Fruit fly (Drosophila melanogaster) whole organism, embryonic: ENCODE measurements around the gene fru.

Experiments used
- Aef1 ChIP-seq: fragments of 200-800 bp; sonication (Bioruptor generic); IDR thresholded peaks from 3 replicates; pipeline ENCODE4 v1.3.6; 2022; ENCODE audit warnings: missing biosample characterization, missing genetic modification characterization
- Atf-2 ChIP-seq: fragments of 200-800 bp; sonication (Bioruptor generic); optimal IDR thresholded peaks from 2 replicates; lab custom pipeline; 2016; ENCODE audit warnings: missing biosample characterization, missing genetic modification characterization
- CG10462 ChIP-seq: fragments of 200-800 bp; sonication (Bioruptor generic); optimal IDR thresholded peaks from 2 replicates; lab custom pipeline; 2016; ENCODE audit warnings: missing biosample characterization, missing genetic modification characterization
- CG11247 ChIP-seq: fragments of 200-800 bp; sonication (Bioruptor generic); IDR thresholded peaks from 2 replicates; pipeline ENCODE4 v1.3.6; 2022; ENCODE audit warnings: missing biosample characterization, missing genetic modification characterization
- CG12071 ChIP-seq: fragments of 200-800 bp; sonication (Bioruptor generic); optimal IDR thresholded peaks from 3 replicates; lab custom pipeline; 2018; ENCODE audit warnings: missing biosample characterization, mild to moderate bottlenecking, missing genetic modification characterization
- CG12104 ChIP-seq: fragments of 200-800 bp; sonication (Bioruptor generic); optimal IDR thresholded peaks from 3 replicates; lab custom pipeline; 2016; ENCODE audit warnings: missing biosample characterization, missing genetic modification characterization
- CG12219 ChIP-seq: fragments of 200-800 bp; sonication (Bioruptor generic); optimal IDR thresholded peaks from 3 replicates; lab custom pipeline; 2018; ENCODE audit warnings: missing biosample characterization, mild to moderate bottlenecking, missing genetic modification characterization
- CG13424 ChIP-seq: fragments of 200-800 bp; sonication (Bioruptor generic); optimal IDR thresholded peaks from 2 replicates; lab custom pipeline; 2019; ENCODE audit warnings: missing biosample characterization, mild to moderate bottlenecking, missing genetic modification characterization, moderate library complexity
- CG14710 ChIP-seq: fragments of 200-800 bp; sonication (Bioruptor generic); optimal IDR thresholded peaks from 3 replicates; lab custom pipeline; 2019; ENCODE audit warnings: missing biosample characterization, mild to moderate bottlenecking, missing genetic modification characterization, moderate library complexity
- CG15073 ChIP-seq: fragments of 200-800 bp; sonication (Bioruptor generic); optimal IDR thresholded peaks from 2 replicates; lab custom pipeline; 2016; ENCODE audit warnings: missing biosample characterization, missing genetic modification characterization
- CG16815 ChIP-seq: fragments of 200-800 bp; sonication (Bioruptor generic); optimal IDR thresholded peaks from 3 replicates; lab custom pipeline; 2017; ENCODE audit warnings: missing biosample characterization, mild to moderate bottlenecking, missing genetic modification characterization
- CG17612 ChIP-seq: fragments of 200-800 bp; sonication (Bioruptor generic); IDR thresholded peaks from 2 replicates; pipeline ENCODE4 v1.3.6; 2022; ENCODE audit warnings: missing biosample characterization, missing genetic modification characterization
- CG17912 ChIP-seq: fragments of 200-800 bp; sonication (Bioruptor generic); optimal IDR thresholded peaks from 2 replicates; lab custom pipeline; 2018; ENCODE audit warnings: missing biosample characterization, mild to moderate bottlenecking, missing genetic modification characterization
- CG4282 ChIP-seq: fragments of 200-800 bp; sonication (Bioruptor generic); optimal IDR thresholded peaks from 2 replicates; lab custom pipeline; 2016; ENCODE audit warnings: missing biosample characterization, missing genetic modification characterization
- CG4360 ChIP-seq: fragments of 200-800 bp; sonication (Bioruptor generic); IDR thresholded peaks from 2 replicates; pipeline ENCODE4 v1.3.6; 2022; ENCODE audit warnings: missing biosample characterization, missing genetic modification characterization
- CG6654 ChIP-seq: fragments of 200-800 bp; sonication (Bioruptor generic); optimal IDR thresholded peaks from 2 replicates; lab custom pipeline; 2017; ENCODE audit warnings: missing biosample characterization, mild to moderate bottlenecking, missing genetic modification characterization
- CG6765 ChIP-seq: fragments of 200-800 bp; sonication (Bioruptor generic); optimal IDR thresholded peaks from 3 replicates; lab custom pipeline; 2017; ENCODE audit warnings: missing biosample characterization, mild to moderate bottlenecking, missing genetic modification characterization
- CG7839 ChIP-seq: fragments of 200-800 bp; sonication (Bioruptor generic); optimal IDR thresholded peaks from 3 replicates; lab custom pipeline; 2018; ENCODE audit warnings: missing biosample characterization, mild to moderate bottlenecking, missing genetic modification characterization, moderate library complexity
- CG7987 ChIP-seq: fragments of 200-800 bp; sonication (Bioruptor generic); optimal IDR thresholded peaks from 2 replicates; lab custom pipeline; 2018; ENCODE audit warnings: missing biosample characterization, mild to moderate bottlenecking, missing genetic modification characterization, moderate library complexity
- CG8388 ChIP-seq: fragments of 200-800 bp; sonication (Bioruptor generic); optimal IDR thresholded peaks from 2 replicates; lab custom pipeline; 2019; ENCODE audit warnings: missing biosample characterization, mild to moderate bottlenecking, missing genetic modification characterization, moderate library complexity
- CG8478 ChIP-seq: fragments of >200 bp; optimal IDR thresholded peaks from 2 replicates; lab custom pipeline; 2018
- CG8765 ChIP-seq: fragments of 200-800 bp; sonication (Bioruptor generic); IDR thresholded peaks from 2 replicates; pipeline ENCODE4 v1.3.6; 2022; ENCODE audit warnings: missing biosample characterization, missing genetic modification characterization
- CrebB ChIP-seq: fragments of 200-800 bp; sonication (Bioruptor generic); optimal IDR thresholded peaks from 3 replicates; lab custom pipeline; 2018; ENCODE audit warnings: missing biosample characterization, mild to moderate bottlenecking, missing genetic modification characterization
- D ChIP-seq, 2 experiments: fragments of 200-800 bp in 1 of 2; fragments of >200 bp in 1 of 2; sonication (Bioruptor generic) in 1 of 2; optimal IDR thresholded peaks; 2 replicates in 1 of 2; 3 replicates in 1 of 2; lab custom pipeline; 2017; ENCODE audit warnings: mild to moderate bottlenecking in 1 of 2, missing biosample characterization in 1 of 2, missing genetic modification characterization in 1 of 2, missing genetic modification reagents in 1 of 2
- Dad ChIP-seq: fragments of 200-800 bp; sonication (Bioruptor generic); optimal IDR thresholded peaks from 3 replicates; lab custom pipeline; 2016; ENCODE audit warnings: missing biosample characterization, missing genetic modification characterization
- Dbx ChIP-seq: fragments of 200-800 bp; sonication (Bioruptor generic); IDR thresholded peaks from 3 replicates; pipeline ENCODE4 v1.3.6; 2022; ENCODE audit warnings: missing biosample characterization, missing genetic modification characterization
- H2.0 ChIP-seq: fragments of 200-800 bp; sonication (Bioruptor generic); IDR thresholded peaks from 2 replicates; pipeline ENCODE4 v1.3.6; 2022; ENCODE audit warnings: missing biosample characterization, missing genetic modification characterization
- HmgD ChIP-seq: fragments of 200-800 bp; sonication (Bioruptor generic); optimal IDR thresholded peaks from 3 replicates; lab custom pipeline; 2016; ENCODE audit warnings: missing biosample characterization, missing genetic modification characterization
- HmgZ ChIP-seq: fragments of 200-800 bp; sonication (Bioruptor generic); optimal IDR thresholded peaks from 2 replicates; lab custom pipeline; 2018; ENCODE audit warnings: missing biosample characterization, mild to moderate bottlenecking, missing genetic modification characterization
- Jarid2 ChIP-seq: fragments of 200-800 bp; sonication (Bioruptor generic); optimal IDR thresholded peaks from 3 replicates; lab custom pipeline; 2017; ENCODE audit warnings: mild to moderate bottlenecking, missing biosample characterization, missing genetic modification reagents, missing genetic modification characterization
- Max ChIP-seq: fragments of 200-800 bp; sonication (Bioruptor generic); optimal IDR thresholded peaks from 2 replicates; lab custom pipeline; 2016; ENCODE audit warnings: missing biosample characterization, mild to moderate bottlenecking, missing genetic modification characterization
- NK7.1 ChIP-seq: fragments of 200-800 bp; sonication (Bioruptor generic); optimal IDR thresholded peaks from 3 replicates; lab custom pipeline; 2016; ENCODE audit warnings: missing biosample characterization, missing genetic modification characterization
- Opbp ChIP-seq: fragments of 200-800 bp; sonication (Bioruptor generic); IDR thresholded peaks from 3 replicates; pipeline ENCODE4 v1.3.6; 2022; ENCODE audit warnings: missing biosample characterization, missing genetic modification characterization; ENCODE audit not compliant: partially characterized antibody
- Spps ChIP-seq: fragments of 200-800 bp; sonication (Bioruptor generic); optimal IDR thresholded peaks from 2 replicates; lab custom pipeline; 2018; ENCODE audit warnings: missing biosample characterization, mild to moderate bottlenecking, missing genetic modification characterization
- cas ChIP-seq: fragments of 200-800 bp; sonication (Bioruptor generic); IDR thresholded peaks from 2 replicates; pipeline ENCODE4 v1.3.6; 2022; ENCODE audit warnings: missing biosample characterization, missing genetic modification characterization
- ci ChIP-seq: fragments of 200-800 bp; sonication (Bioruptor generic); IDR thresholded peaks from 3 replicates; pipeline ENCODE4 v1.3.6; 2022; ENCODE audit warnings: missing biosample characterization, missing genetic modification characterization
- croc ChIP-seq: fragments of 200-800 bp; sonication (Bioruptor generic); conservative IDR thresholded peaks from 3 replicates; pipeline ENCODE4 v1.3.6; 2022; ENCODE audit warnings: missing biosample characterization, missing genetic modification characterization
- dm ChIP-seq: fragments of 200-800 bp; sonication (Bioruptor generic); optimal IDR thresholded peaks from 3 replicates; lab custom pipeline; 2016; ENCODE audit warnings: missing biosample characterization, missing genetic modification characterization
- dmrt11E ChIP-seq: fragments of 200-800 bp; sonication (Bioruptor generic); optimal IDR thresholded peaks from 3 replicates; lab custom pipeline; 2018; ENCODE audit warnings: missing biosample characterization, mild to moderate bottlenecking, missing genetic modification characterization, moderate library complexity
- ewg ChIP-seq: fragments of 200-800 bp; sonication (Bioruptor generic); optimal IDR thresholded peaks from 3 replicates; lab custom pipeline; 2017; ENCODE audit warnings: mild to moderate bottlenecking, missing biosample characterization, missing genetic modification reagents, missing genetic modification characterization
- gce ChIP-seq: fragments of 200-800 bp; sonication (Bioruptor generic); IDR thresholded peaks from 3 replicates; pipeline ENCODE4 v1.3.6; 2022; ENCODE audit warnings: missing biosample characterization, missing genetic modification characterization
- gcm ChIP-seq: fragments of 200-800 bp; sonication (Bioruptor generic); optimal IDR thresholded peaks from 2 replicates; lab custom pipeline; 2019; ENCODE audit warnings: missing biosample characterization, mild to moderate bottlenecking, missing genetic modification characterization, moderate library complexity
- gt ChIP-seq: fragments of 200-800 bp; sonication (Bioruptor generic); IDR thresholded peaks from 2 replicates; pipeline ENCODE4 v1.3.6; 2022; ENCODE audit warnings: missing biosample characterization, missing genetic modification characterization
- knrl ChIP-seq: fragments of 200-800 bp; sonication (Bioruptor generic); IDR thresholded peaks from 3 replicates; pipeline ENCODE4 v1.3.6; 2022; ENCODE audit warnings: missing biosample characterization, missing genetic modification characterization; ENCODE audit not compliant: partially characterized antibody
- mam ChIP-seq: fragments of 200-800 bp; sonication (Bioruptor generic); optimal IDR thresholded peaks from 3 replicates; lab custom pipeline; 2016; ENCODE audit warnings: missing biosample characterization, missing genetic modification characterization
- oc ChIP-seq: fragments of 200-800 bp; sonication (Bioruptor generic); optimal IDR thresholded peaks from 2 replicates; lab custom pipeline; 2018; ENCODE audit warnings: missing biosample characterization, mild to moderate bottlenecking, missing genetic modification characterization, moderate library complexity
- onecut ChIP-seq: fragments of 200-800 bp; sonication (Bioruptor generic); IDR thresholded peaks from 2 replicates; pipeline ENCODE4 v1.3.6; 2022; ENCODE audit warnings: missing biosample characterization, missing genetic modification characterization
- otp ChIP-seq: fragments of 200-800 bp; sonication (Bioruptor generic); IDR thresholded peaks from 3 replicates; pipeline ENCODE4, ENCODE4 v1.3.6; 2022; ENCODE audit warnings: missing biosample characterization, missing genetic modification characterization
- tgo ChIP-seq: fragments of 200-800 bp; sonication (Bioruptor generic); IDR thresholded peaks from 3 replicates; pipeline ENCODE4 v1.3.6; 2022; ENCODE audit warnings: missing biosample characterization, missing genetic modification characterization
- tll ChIP-seq, 2 experiments: fragments of 200-800 bp in 1 of 2; fragments of >200 bp in 1 of 2; sonication (Bioruptor generic) in 1 of 2; optimal IDR thresholded peaks; 2 replicates each; lab custom pipeline; 2017 to 2019; ENCODE audit warnings: missing biosample characterization in 2 of 2, missing genetic modification characterization in 2 of 2, mild to moderate bottlenecking in 1 of 2, moderate library complexity in 1 of 2

Gene fru

DNA sequence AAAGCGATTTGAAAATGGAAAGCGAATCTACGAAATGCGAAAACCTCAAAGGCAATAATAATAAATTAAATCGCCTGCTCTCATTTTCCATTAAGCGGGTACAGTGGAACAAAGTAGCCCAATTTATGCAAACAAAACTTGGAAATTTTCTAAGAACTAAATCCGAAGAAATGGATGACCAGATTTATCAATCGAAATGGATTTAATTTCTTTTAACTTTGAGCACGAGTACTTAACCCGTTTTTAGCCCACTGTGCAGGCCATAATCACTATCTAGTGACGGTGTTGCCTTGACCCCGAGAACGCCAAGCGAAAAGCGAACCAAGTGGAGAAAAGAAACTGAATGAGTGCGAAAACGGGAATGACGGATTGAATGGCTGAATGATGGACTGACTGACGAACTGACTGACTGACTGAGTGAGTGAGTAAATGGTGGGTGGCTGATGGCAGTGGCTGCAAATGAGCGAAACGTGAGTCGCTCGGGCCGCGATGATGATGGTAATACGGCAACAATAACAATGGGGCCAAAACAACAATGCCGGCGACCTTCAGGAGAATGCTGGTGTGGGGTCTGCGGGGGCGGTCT is 89.1 kb downstream of the fru start (continued):
- TF ChIP-seq knrl (GFP tag; lab: Robert Waterston, UW): no peak
- no peak for TF ChIP-seq Spps
- no peak for TF ChIP-seq CG12071 (GFP tag; lab: Kevin White, UChicago)
- no peak for TF ChIP-seq CG17912 (GFP tag; lab: Kevin White, UChicago)
- no peak for TF ChIP-seq D (optimal IDR thresholded peaks at IDR 0.05; lab: Kevin White, UChicago)
- no peak for TF ChIP-seq D (GFP tag; optimal IDR thresholded peaks at IDR 0.05; lab: Kevin White, UChicago)
- no peak for TF ChIP-seq onecut (GFP tag; lab: Robert Waterston, UW)
- no peak for TF ChIP-seq croc (GFP tag; lab: Robert Waterston, UW)
- no peak for TF ChIP-seq Dad (GFP tag; lab: Kevin White, UChicago)
- TF ChIP-seq CG6765 (GFP tag; lab: Kevin White, UChicago): no peak
- peak; percentile 8; the same call in 1 of the 2 replicates for TF ChIP-seq CG17612 (GFP tag; lab: Robert Waterston, UW)
- 0 out of 3 replicates have a peak, but pooled peaks have one; percentile 27 for TF ChIP-seq otp (GFP tag; lab: Robert Waterston, UW)
- no peak for TF ChIP-seq Max
- no peak for TF ChIP-seq CG10462
- TF ChIP-seq Dbx (GFP tag; lab: Robert Waterston, UW): 0 out of 3 replicates have a peak, but pooled peaks have one; percentile 25
- TF ChIP-seq CG8388 (GFP tag; lab: Kevin White, UChicago): no peak
- TF ChIP-seq tll (GFP tag; optimal IDR thresholded peaks at IDR 0.05; lab: Kevin White, UChicago): no peak
- no peak for TF ChIP-seq CG7987 (GFP tag; lab: Kevin White, UChicago)
- TF ChIP-seq ci (GFP tag; lab: Robert Waterston, UW): peak; percentile 64; the same call in 1 of the 3 replicates
- no peak for TF ChIP-seq CG12104 (GFP tag; lab: Kevin White, UChicago)
- TF ChIP-seq CG8478 (lab: Kevin White, UChicago): no peak
- no peak for TF ChIP-seq CrebB (tag; lab: Kevin White, UChicago)
- TF ChIP-seq CG13424 (tag; lab: Kevin White, UChicago): peak; percentile 44
- TF ChIP-seq CG4282 (GFP tag; lab: Kevin White, UChicago): no peak
- no peak for TF ChIP-seq ewg (GFP tag; lab: Kevin White, UChicago)
- no peak for TF ChIP-seq dm
- no peak for TF ChIP-seq gt (GFP tag; lab: Robert Waterston, UW)
- no peak for TF ChIP-seq CG6654 (GFP tag; lab: Kevin White, UChicago)
- no peak for TF ChIP-seq oc (tag; lab: Kevin White, UChicago)
- TF ChIP-seq CG16815 (GFP tag; lab: Kevin White, UChicago): peak; percentile 19
- TF ChIP-seq Opbp: no peak
- TF ChIP-seq CG14710 (tag; lab: Kevin White, UChicago): no peak
- peak; percentile 52 for TF ChIP-seq CG11247
- TF ChIP-seq dmrt11E (tag; lab: Kevin White, UChicago): no peak
- peak; percentile 38; the same call in 1 of the 3 replicates for TF ChIP-seq tgo (GFP tag; lab: Robert Waterston, UW)
- TF ChIP-seq cas (GFP tag; lab: Robert Waterston, UW): no peak
- TF ChIP-seq Atf-2: no peak
- no peak for TF ChIP-seq HmgZ (tag; lab: Kevin White, UChicago)
- TF ChIP-seq H2.0: peak; percentile 60
- TF ChIP-seq gce (GFP tag; lab: Robert Waterston, UW): 0 out of 3 replicates have a peak, but pooled peaks have one; percentile 11
- no peak for TF ChIP-seq HmgD (GFP tag; lab: Kevin White, UChicago)
- no peak for TF ChIP-seq gcm (GFP tag; lab: Kevin White, UChicago)
- peak; percentile 47; the same call in 1 of the 2 replicates for TF ChIP-seq CG8765 (GFP tag; lab: Robert Waterston, UW)
- TF ChIP-seq CG4360 (GFP tag; lab: Robert Waterston, UW): no peak
- TF ChIP-seq CG7839 (tag; lab: Kevin White, UChicago): peak; percentile 64
- no peak for TF ChIP-seq NK7.1 (GFP tag; lab: Kevin White, UChicago)
- no peak for TF ChIP-seq Jarid2 (GFP tag; lab: Kevin White, UChicago)
- TF ChIP-seq CG12219 (GFP tag; lab: Kevin White, UChicago): peak; percentile 16
- TF ChIP-seq Aef1 (GFP tag; lab: Robert Waterston, UW): 0 out of 3 replicates have a peak, but pooled peaks have one; percentile 22
- TF ChIP-seq mam (GFP tag; lab: Kevin White, UChicago): peak; percentile 53
- TF ChIP-seq CG15073 (GFP tag; lab: Kevin White, UChicago): no peak
